Worm (Caenorhabditis elegans) whole organism, early embryonic: ENCODE data around the gene C06A1.3.

Experiments
- aly-1 ChIP-seq: sonication (generic microtip); optimal IDR thresholded peaks from 2 replicates; lab custom pipeline; 2016; ENCODE audit warnings: missing genetic modification characterization, missing compliant biosample characterization
- ama-1 ChIP-seq: fragments of 150-350 bp; optimal IDR thresholded peaks from 2 replicates; lab custom pipeline; 2014
- flt-1 ChIP-seq: fragments of 200-800 bp; sonication (Bioruptor generic); IDR thresholded peaks from 2 replicates; pipeline ENCODE4 v1.3.6; 2022; ENCODE audit warnings: missing genetic modification characterization, missing compliant biosample characterization
- tbx-37 ChIP-seq: fragments of 200-800 bp; sonication (Bioruptor generic); conservative IDR thresholded peaks from 2 replicates; pipeline ENCODE4 v1.3.6; 2022; ENCODE audit warnings: missing genetic modification reagents, missing genetic modification characterization, missing compliant biosample characterization

DNA sequence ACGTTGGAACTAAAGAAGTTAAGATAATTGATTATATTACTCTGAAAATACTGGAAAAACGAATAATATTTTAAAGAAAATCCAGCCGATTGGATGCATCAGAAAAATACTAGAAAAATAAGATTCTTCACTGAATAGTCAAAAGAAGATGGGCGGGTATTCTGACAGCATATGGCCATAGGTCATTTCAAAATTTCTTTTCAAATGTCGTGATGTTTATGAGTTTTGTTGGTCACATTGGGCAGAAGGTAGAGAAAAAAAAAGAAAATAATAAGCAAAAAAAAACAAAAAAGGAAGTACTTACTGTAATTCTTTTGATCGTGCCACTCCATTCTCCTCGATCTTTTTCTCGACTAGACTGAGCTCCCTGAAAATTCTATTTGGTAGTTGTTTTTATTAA lies 48.5 kb upstream of the C06A1.3 start, which contains the start of gene F59B10.5:
- TF ChIP-seq aly-1 (tag; lab: Kevin White, UChicago) (no peak), ama-1 (lab: Kevin White, UChicago) (no peak), flt-1 (GFP tag; lab: Robert Waterston, UW) (no peak), tbx-37 (no peak)
